Worm (Caenorhabditis elegans): ENCODE results near the gene acl-9.

DNA sequence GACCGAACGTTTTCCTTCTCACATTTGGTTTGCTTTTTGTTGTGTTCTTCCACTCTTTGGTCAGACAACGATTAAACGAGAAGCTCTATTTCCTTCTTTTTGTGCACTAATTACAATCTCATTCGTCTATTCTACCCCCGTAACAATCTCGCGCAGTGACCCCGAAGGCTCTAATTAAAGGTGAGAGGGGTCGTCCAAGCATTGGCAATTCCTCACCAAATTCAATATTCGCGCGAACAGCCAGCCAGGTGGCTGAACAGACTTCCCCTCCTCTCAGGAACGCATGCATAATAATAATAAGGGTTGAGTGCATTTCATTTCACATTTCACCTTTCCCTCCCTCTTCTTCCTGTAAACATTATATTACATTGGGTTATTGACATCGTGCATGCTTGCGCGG is 32.1 kb downstream of the acl-9 start:
- no peak for TF ChIP-seq lin-11 (tag; optimal IDR thresholded peaks at IDR 0.05)
- TF ChIP-seq dmd-4 (tag; optimal IDR thresholded peaks at IDR 0.05; ENCODE audit: borderline replicate concordance) = no peak
- TF ChIP-seq ets-4 (tag; optimal IDR thresholded peaks at IDR 0.05) = no peak
- no peak for TF ChIP-seq pat-9 (tag; optimal IDR thresholded peaks at IDR 0.05)
- TF ChIP-seq ceh-9 (tag; optimal IDR thresholded peaks at IDR 0.05) = no peak
- TF ChIP-seq fax-1 (tag; optimal IDR thresholded peaks at IDR 0.05) = no peak
- TF ChIP-seq ceh-24 (tag; optimal IDR thresholded peaks at IDR 0.05) = no peak
- TF ChIP-seq pha-4 (tag; optimal IDR thresholded peaks at IDR 0.05) = no peak
